Worm (Caenorhabditis elegans) whole organism, L2 larva: ENCODE data around the gene F42A9.9.

Source experiments
- C34F6.9 ChIP-seq: fragments of 150-350 bp; optimal IDR thresholded peaks from 2 replicates; lab custom pipeline; 2014; ENCODE audit warnings: missing biosample characterization, missing genetic modification characterization
- F13H6.1 ChIP-seq: sonication (generic microtip); optimal IDR thresholded peaks from 2 replicates; lab custom pipeline; 2016; ENCODE audit warnings: missing genetic modification characterization, missing compliant biosample characterization
- Y55F3AM.14 ChIP-seq: fragments of 200-800 bp; sonication (Bioruptor generic); optimal IDR thresholded peaks from 2 replicates; lab custom pipeline; 2018; ENCODE audit warnings: mild to moderate bottlenecking, missing genetic modification characterization, missing compliant biosample characterization
- alr-1 ChIP-seq: fragments of 150-350 bp; optimal IDR thresholded peaks from 2 replicates; lab custom pipeline; 2014; ENCODE audit warnings: missing biosample characterization, missing genetic modification characterization
- aly-2 ChIP-seq: fragments of 150-350 bp; optimal IDR thresholded peaks from 2 replicates; lab custom pipeline; 2014; ENCODE audit warnings: missing biosample characterization, missing genetic modification characterization
- ama-1 ChIP-seq: fragments of 150-350 bp; optimal IDR thresholded peaks from 2 replicates; lab custom pipeline; 2018; ENCODE audit warnings: inconsistent platforms
- ceh-82 ChIP-seq: fragments of 150-350 bp; optimal IDR thresholded peaks from 2 replicates; lab custom pipeline; 2014; ENCODE audit warnings: missing biosample characterization, missing genetic modification characterization
- crh-2 ChIP-seq: sonication (generic microtip); optimal IDR thresholded peaks from 2 replicates; lab custom pipeline; 2017; ENCODE audit warnings: missing biosample characterization, missing genetic modification characterization
- dmd-4 ChIP-seq: sonication (generic microtip); optimal IDR thresholded peaks from 2 replicates; lab custom pipeline; 2017; ENCODE audit warnings: missing biosample characterization, missing genetic modification characterization
- egl-27 ChIP-seq: sonication (generic microtip); optimal IDR thresholded peaks from 3 replicates; lab custom pipeline; 2017; ENCODE audit warnings: missing biosample characterization, missing genetic modification reagents, missing genetic modification characterization
- elt-1 ChIP-seq: fragments of 150-350 bp; optimal IDR thresholded peaks from 2 replicates; lab custom pipeline; 2014; ENCODE audit warnings: missing biosample characterization, missing genetic modification characterization
- elt-3 ChIP-seq: sonication (generic microtip); optimal IDR thresholded peaks from 2 replicates; lab custom pipeline; 2017; ENCODE audit warnings: missing biosample characterization, missing genetic modification characterization
- fos-1 ChIP-seq: fragments of 150-350 bp; optimal IDR thresholded peaks from 2 replicates; lab custom pipeline; 2014; ENCODE audit warnings: missing biosample characterization, missing genetic modification characterization
- gmeb-1 ChIP-seq: fragments of 150-350 bp; optimal IDR thresholded peaks from 2 replicates; lab custom pipeline; 2014; ENCODE audit warnings: missing biosample characterization, missing genetic modification characterization
- lin-13 ChIP-seq: fragments of 150-350 bp; optimal IDR thresholded peaks from 2 replicates; lab custom pipeline; 2014; ENCODE audit warnings: missing biosample characterization, missing genetic modification reagents, missing genetic modification characterization
- lsy-2 ChIP-seq, 2 experiments: fragments of 150-350 bp in 1 of 2; sonication (generic microtip) in 1 of 2; optimal IDR thresholded peaks; 2 replicates each; lab custom pipeline; 2014 to 2017; ENCODE audit warnings: missing biosample characterization in 2 of 2, missing genetic modification characterization in 2 of 2
- mab-5 ChIP-seq: fragments of 150-350 bp; optimal IDR thresholded peaks from 2 replicates; lab custom pipeline; 2014; ENCODE audit warnings: missing biosample characterization, missing genetic modification characterization
- mdl-1 ChIP-seq, 2 experiments: fragments of 150-350 bp in 1 of 2; sonication (generic microtip) in 1 of 2; optimal IDR thresholded peaks; 2 replicates each; lab custom pipeline; 2017; ENCODE audit warnings: missing biosample characterization in 2 of 2, missing genetic modification characterization in 2 of 2
- nhr-11 ChIP-seq: fragments of 150-350 bp; optimal IDR thresholded peaks from 2 replicates; lab custom pipeline; 2014; ENCODE audit warnings: missing biosample characterization, missing genetic modification characterization
- nhr-12 ChIP-seq: fragments of 150-350 bp; optimal IDR thresholded peaks from 2 replicates; lab custom pipeline; 2014; ENCODE audit warnings: missing biosample characterization, missing genetic modification characterization
- nhr-129 ChIP-seq: fragments of 150-350 bp; optimal IDR thresholded peaks from 2 replicates; lab custom pipeline; 2014; ENCODE audit warnings: missing biosample characterization, missing genetic modification characterization
- nhr-237 ChIP-seq: fragments of 150-350 bp; optimal IDR thresholded peaks from 2 replicates; lab custom pipeline; 2014; ENCODE audit warnings: missing biosample characterization, missing genetic modification characterization
- nhr-25 ChIP-seq: fragments of 150-350 bp; sonication (generic microtip); optimal IDR thresholded peaks from 3 replicates; lab custom pipeline; 2014; ENCODE audit warnings: missing biosample characterization, missing genetic modification characterization
- nhr-6 ChIP-seq: fragments of 150-350 bp; optimal IDR thresholded peaks from 2 replicates; lab custom pipeline; 2014; ENCODE audit warnings: missing biosample characterization, missing genetic modification characterization
- peb-1 ChIP-seq: fragments of 150-350 bp; optimal IDR thresholded peaks from 2 replicates; lab custom pipeline; 2014; ENCODE audit warnings: missing biosample characterization, missing genetic modification characterization
- sem-4 ChIP-seq: fragments of 150-350 bp; optimal IDR thresholded peaks from 2 replicates; lab custom pipeline; 2014; ENCODE audit warnings: missing biosample characterization, missing genetic modification reagents, missing genetic modification characterization
- skn-1 ChIP-seq: sonication (generic microtip); optimal IDR thresholded peaks from 2 replicates; lab custom pipeline; 2017; ENCODE audit warnings: missing biosample characterization, missing genetic modification characterization
- sma-9 ChIP-seq, 2 experiments: fragments of 150-350 bp in 1 of 2; sonication (generic microtip) in 1 of 2; optimal IDR thresholded peaks; 2 replicates each; lab custom pipeline; 2014 to 2016; ENCODE audit warnings: missing genetic modification characterization in 2 of 2, mild to moderate bottlenecking in 1 of 2, missing biosample characterization in 1 of 2, missing compliant biosample characterization in 1 of 2, missing genetic modification reagents in 1 of 2, moderate library complexity in 1 of 2
- snpc-4 ChIP-seq: fragments of 150-350 bp; optimal IDR thresholded peaks from 2 replicates; lab custom pipeline; 2014; ENCODE audit warnings: missing biosample characterization, missing genetic modification characterization
- unc-55 ChIP-seq: fragments of 150-350 bp; sonication (generic microtip); optimal IDR thresholded peaks from 3 replicates; lab custom pipeline; 2014; ENCODE audit warnings: missing biosample characterization, missing genetic modification reagents, missing genetic modification characterization
- ztf-1 ChIP-seq: fragments of 200-800 bp; sonication (Bioruptor generic); conservative IDR thresholded peaks from 2 replicates; pipeline ENCODE4 v1.3.6; 2022; ENCODE audit warnings: missing genetic modification characterization, missing compliant biosample characterization

Gene F42A9.9

ce11 chrIV:8614680-8615079 lies 24.0 kb downstream of the F42A9.9 start, which contains the start of gene cyp-33E3:
Gene cyp-33E3, plus strand, starts transcription at chrIV:8614995.
- no peak for TF ChIP-seq ztf-1 (GFP tag; lab: Robert Waterston, UW)
- peak; percentile 40 for TF ChIP-seq fos-1 (tag; lab: Kevin White, UChicago)
- TF ChIP-seq egl-27 (tag; lab: Kevin White, UChicago) = no peak
- no peak for TF ChIP-seq ceh-82 (tag; lab: Kevin White, UChicago)
- no peak for TF ChIP-seq snpc-4 (tag; lab: Kevin White, UChicago)
- TF ChIP-seq, all 48 proteins: peak for 1

- no peak for TF ChIP-seq Y55F3AM.14 (GFP tag; lab: Kevin White, UChicago)
- peak; percentile 21 for TF ChIP-seq gmeb-1
- TF ChIP-seq sma-9 (GFP tag; optimal IDR thresholded peaks at IDR 0.05; lab: Kevin White, UChicago) = peak; percentile 12
- no peak for TF ChIP-seq sma-9 (tag; optimal IDR thresholded peaks at IDR 0.05; lab: Kevin White, UChicago)
- peak; percentile 93 for TF ChIP-seq fos-1 (tag; lab: Kevin White, UChicago)
- TF ChIP-seq crh-2 (tag; lab: Kevin White, UChicago) = peak; percentile 35
- TF ChIP-seq, all 48 proteins: peak for 4
Observed at ce11 chrIV:8611886-8612542, 26.6 kb downstream of the F42A9.9 start, which contains the start of the genes F42A9.17 and cyp-33E2. Gene F42A9.17, minus strand, starts transcription at chrIV:8611936. Gene cyp-33E2, plus strand, starts transcription at chrIV:8612334.

- TF ChIP-seq lin-13 (GFP tag; lab: Kevin White, UChicago) = no peak
- TF ChIP-seq C34F6.9 (tag; lab: Kevin White, UChicago) = no peak
- no peak for TF ChIP-seq mdl-1 (tag; optimal IDR thresholded peaks at IDR 0.05; lab: Kevin White, UChicago)
- no peak for TF ChIP-seq snpc-4 (tag; lab: Kevin White, UChicago)
- no peak for TF ChIP-seq aly-2 (tag; lab: Kevin White, UChicago)
- TF ChIP-seq mab-5 = no peak
- no peak for TF ChIP-seq nhr-237 (tag; lab: Kevin White, UChicago)
- TF ChIP-seq nhr-25 = no peak
- TF ChIP-seq lsy-2 (tag; optimal IDR thresholded peaks at IDR 0.05; lab: Kevin White, UChicago) = no peak
- TF ChIP-seq ztf-1 (GFP tag; lab: Robert Waterston, UW) = no peak
- no peak for TF ChIP-seq skn-1 (tag; lab: Kevin White, UChicago)
- no peak for TF ChIP-seq nhr-12 (tag; lab: Kevin White, UChicago)
- no peak for TF ChIP-seq fos-1 (tag; lab: Kevin White, UChicago)
- TF ChIP-seq, all 48 proteins: peak for 0
Observed at ce11 chrIV:8608934-8609333, 29.7 kb downstream of the F42A9.9 start, which contains the start of gene F42A9.6. Gene F42A9.6, plus strand, starts transcription at chrIV:8609234.

ce11 chrIV:8608204-8608603 lies 30.5 kb downstream of the F42A9.9 start:
- no peak for TF ChIP-seq dmd-4 (tag; lab: Kevin White, UChicago)
- TF ChIP-seq unc-55 = peak; percentile 68
- TF ChIP-seq mab-5 = peak; percentile 17
- TF ChIP-seq, all 48 proteins: peak for 2

- TF ChIP-seq mab-5 (no peak), skn-1 (tag; lab: Kevin White, UChicago) (no peak), egl-27 (tag; lab: Kevin White, UChicago) (no peak), alr-1 (tag; lab: Kevin White, UChicago) (no peak), nhr-6 (tag; lab: Kevin White, UChicago) (peak; percentile 13), C34F6.9 (tag; lab: Kevin White, UChicago) (peak; percentile 66), elt-1 (tag; lab: Kevin White, UChicago) (no peak), peb-1 (no peak), nhr-11 (tag; lab: Kevin White, UChicago) (no peak), sma-9 (GFP tag; optimal IDR thresholded peaks at IDR 0.05; lab: Kevin White, UChicago) (peak; percentile 67), sma-9 (tag; optimal IDR thresholded peaks at IDR 0.05; lab: Kevin White, UChicago) (no peak), nhr-25 (no peak), nhr-129 (tag; lab: Kevin White, UChicago) (peak; percentile 48), elt-3 (tag; lab: Kevin White, UChicago) (no peak), sem-4 (tag; lab: Kevin White, UChicago) (no peak), ama-1 (lab: Kevin White, UChicago) (no peak), F13H6.1 (peak; percentile 33), lsy-2 (tag; optimal IDR thresholded peaks at IDR 0.05; lab: Kevin White, UChicago) (peak in 1 of 2 experiments; percentile 49)
Observed at ce11 chrIV:8605217-8605616, 33.4 kb downstream of the F42A9.9 start.
